Fruit fly (Drosophila melanogaster): ENCODE data around the gene Ugt36E1.

The Ugt36E1 gene

dm6 chr2L:18796446-18796845, 30.1 kb upstream of the Ugt36E1 start:
- no peak for TF ChIP-seq Bdp1 (GFP tag; optimal IDR thresholded peaks at IDR 0.05)
- no peak for TF ChIP-seq CG17359 (tag; optimal IDR thresholded peaks at IDR 0.05)
- no peak for TF ChIP-seq CG6654 (GFP tag; optimal IDR thresholded peaks at IDR 0.05)
- peak; percentile 92 for TF ChIP-seq CG10321 (GFP tag; IDR thresholded peaks at IDR 0.05)
- no peak for TF ChIP-seq psq (GFP tag; optimal IDR thresholded peaks at IDR 0.05)
- TF ChIP-seq CG15269 (tag; optimal IDR thresholded peaks at IDR 0.05): no peak
- no peak for TF ChIP-seq CG11560 (tag; IDR thresholded peaks at IDR 0.05)
- no peak for TF ChIP-seq C15 (GFP tag; IDR thresholded peaks at IDR 0.05)
- TF ChIP-seq CG12299 (tag; optimal IDR thresholded peaks at IDR 0.05): no peak
- TF ChIP-seq Nf-YA (GFP tag; IDR thresholded peaks at IDR 0.05): no peak
- TF ChIP-seq ems (GFP tag; optimal IDR thresholded peaks at IDR 0.05): no peak
- TF ChIP-seq CG11723 (GFP tag; optimal IDR thresholded peaks at IDR 0.05): no peak
- TF ChIP-seq NfI (GFP tag; optimal IDR thresholded peaks at IDR 0.05): no peak
- no peak for TF ChIP-seq Doc3 (GFP tag; IDR thresholded peaks at IDR 0.05; ENCODE audit: partially characterized antibody)
- TF ChIP-seq CG13123 (GFP tag; optimal IDR thresholded peaks at IDR 0.05): no peak
- TF ChIP-seq ranshi (GFP tag; IDR thresholded peaks at IDR 0.05): no peak
- TF ChIP-seq CG2116 (GFP tag; optimal IDR thresholded peaks at IDR 0.05): no peak
- TF ChIP-seq inv (GFP tag; IDR thresholded peaks at IDR 0.05; ENCODE audit: partially characterized antibody): no peak
- no peak for TF ChIP-seq CG11247 (GFP tag; IDR thresholded peaks at IDR 0.05)
- TF ChIP-seq luna (GFP tag; optimal IDR thresholded peaks at IDR 0.05): no peak
- TF ChIP-seq CG2875 (GFP tag; optimal IDR thresholded peaks at IDR 0.05): no peak
- no peak for TF ChIP-seq schlank (tag; optimal IDR thresholded peaks at IDR 0.05)
- TF ChIP-seq odd (GFP tag; optimal IDR thresholded peaks at IDR 0.05): no peak
- no peak for TF ChIP-seq z (GFP tag; IDR thresholded peaks at IDR 0.05)
- TF ChIP-seq Bgb (GFP tag; IDR thresholded peaks at IDR 0.05; ENCODE audit: partially characterized antibody): no peak
- 0 out of 3 replicates have a peak, but pooled peaks have one; percentile 19 for TF ChIP-seq hb (GFP tag; IDR thresholded peaks at IDR 0.05; ENCODE audit: partially characterized antibody)
- TF ChIP-seq CG15479 (GFP tag; optimal IDR thresholded peaks at IDR 0.05): no peak
- TF ChIP-seq dimm (GFP tag; IDR thresholded peaks at IDR 0.05): no peak
- TF ChIP-seq nerfin-1 (tag; optimal IDR thresholded peaks at IDR 0.05): no peak
- TF ChIP-seq Jarid2 (GFP tag; optimal IDR thresholded peaks at IDR 0.05): peak; percentile 32
- TF ChIP-seq Neu2 (GFP tag; optimal IDR thresholded peaks at IDR 0.05; ENCODE audit: borderline replicate concordance): no peak
- TF ChIP-seq dmrt11E (tag; optimal IDR thresholded peaks at IDR 0.05): no peak
- TF ChIP-seq CG4707 (GFP tag; optimal IDR thresholded peaks at IDR 0.05): no peak
- TF ChIP-seq CG10209 (GFP tag; optimal IDR thresholded peaks at IDR 0.05): no peak
- no peak for TF ChIP-seq Stat92E (GFP tag; optimal IDR thresholded peaks at IDR 0.05)
- no peak for TF ChIP-seq CG3726 (GFP tag; IDR thresholded peaks at IDR 0.05)
- no peak for TF ChIP-seq onecut (GFP tag; IDR thresholded peaks at IDR 0.05)
- no peak for TF ChIP-seq Rfx (GFP tag; IDR thresholded peaks at IDR 0.05)
- TF ChIP-seq CG33213 (GFP tag; optimal IDR thresholded peaks at IDR 0.05): no peak
- no peak for TF ChIP-seq Hr51 (GFP tag; optimal IDR thresholded peaks at IDR 0.05)
- 0 out of 3 replicates have a peak, but pooled peaks have one; percentile 41 for TF ChIP-seq CG6175 (GFP tag; IDR thresholded peaks at IDR 0.05)
- no peak for TF ChIP-seq CG12155 (GFP tag; optimal IDR thresholded peaks at IDR 0.05)
- no peak for TF ChIP-seq CG7963 (GFP tag; IDR thresholded peaks at IDR 0.05; ENCODE audit: partially characterized antibody)
- TF ChIP-seq CG10462 (GFP tag; optimal IDR thresholded peaks at IDR 0.05): no peak
- TF ChIP-seq CG11504 (tag; optimal IDR thresholded peaks at IDR 0.05): no peak
- no peak for TF ChIP-seq CG12769 (tag; optimal IDR thresholded peaks at IDR 0.05)
- no peak for TF ChIP-seq corto (GFP tag; optimal IDR thresholded peaks at IDR 0.05)
- no peak for TF ChIP-seq Mad (GFP tag; optimal IDR thresholded peaks at IDR 0.05)
- TF ChIP-seq Usf (GFP tag; optimal IDR thresholded peaks at IDR 0.05): no peak
- no peak for TF ChIP-seq hbn (GFP tag; IDR thresholded peaks at IDR 0.05; ENCODE audit: partially characterized antibody)
